Worm (Caenorhabditis elegans) whole organism, late embryonic: ENCODE results near the gene Y22F5A.11.

Experiments used
- ama-1 ChIP-seq: fragments of 150-350 bp; optimal IDR thresholded peaks from 2 replicates; lab custom pipeline; 2014
- ceh-14 ChIP-seq: sonication (generic microtip); optimal IDR thresholded peaks from 2 replicates; lab custom pipeline; 2016; ENCODE audit warnings: missing genotype, missing genetic modification characterization, missing compliant biosample characterization
- madf-2 ChIP-seq: sonication (generic microtip); optimal IDR thresholded peaks from 2 replicates; lab custom pipeline; 2017; ENCODE audit warnings: missing genetic modification characterization, missing compliant biosample characterization
- nfya-1 ChIP-seq: sonication (generic microtip); optimal IDR thresholded peaks from 2 replicates; lab custom pipeline; 2017; ENCODE audit warnings: missing genetic modification characterization, mild to moderate bottlenecking, missing compliant biosample characterization, antibody characterized with exemption, moderate library complexity
- pat-9 ChIP-seq: fragments of 200-800 bp; sonication (Bioruptor generic); optimal IDR thresholded peaks from 2 replicates; lab custom pipeline; 2018; ENCODE audit warnings: mild to moderate bottlenecking, missing genetic modification characterization, moderate library complexity, missing compliant biosample characterization
- pha-4 ChIP-seq: fragments of 150-350 bp; optimal IDR thresholded peaks from 2 replicates; lab custom pipeline; 2018; ENCODE audit warnings: missing biosample characterization, missing genetic modification reagents, missing genetic modification characterization
- unc-55 ChIP-seq: sonication (generic microtip); optimal IDR thresholded peaks from 2 replicates; lab custom pipeline; 2017; ENCODE audit warnings: missing biosample characterization, missing genetic modification reagents, missing genetic modification characterization
- ztf-16 ChIP-seq: sonication (generic microtip); optimal IDR thresholded peaks from 2 replicates; lab custom pipeline; 2017; ENCODE audit warnings: missing genetic modification characterization, missing compliant biosample characterization

- TF ChIP-seq pha-4 (tag; lab: Kevin White, UChicago) (no peak), ama-1 (no peak), ztf-16 (tag; lab: Kevin White, UChicago) (no peak), nfya-1 (no peak), pat-9 (no peak), madf-2 (no peak), unc-55 (no peak), ceh-14 (tag; lab: Kevin White, UChicago) (no peak)
These were observed 46.1 kb downstream of the Y22F5A.11 start, which contains the start of the genes pyt-1 and fipr-7 for ce11 chrV:10229222-10229879.
